Fruit fly (Drosophila melanogaster) Kc167 (cell line): ENCODE results near the gene CG7368.

Experiments used
- Myc ChIP-seq: fragments of >200 bp; optimal IDR thresholded peaks from 2 replicates; lab custom pipeline; 2017; ENCODE audit warnings: missing external identifiers
- Sin3A ChIP-seq: fragments of >200 bp; optimal IDR thresholded peaks from 2 replicates; lab custom pipeline; 2018; ENCODE audit warnings: missing external identifiers
- h ChIP-seq: fragments of >200 bp; optimal IDR thresholded peaks from 3 replicates; lab custom pipeline; 2018; ENCODE audit warnings: missing external identifiers
- psq ChIP-seq: fragments of >200 bp; optimal IDR thresholded peaks from 2 replicates; lab custom pipeline; 2017; ENCODE audit warnings: missing external identifiers

- no peak for TF ChIP-seq h (lab: Kevin White, UChicago)
- no peak for TF ChIP-seq psq (lab: Kevin White, UChicago)
- TF ChIP-seq Sin3A: no peak
- TF ChIP-seq Myc (lab: Kevin White, UChicago): no peak
These were observed 9.1 kb upstream of the CG7368 start, which contains the start of gene rt for dm6 chr3L:11587720-11588580.
